Fruit fly (Drosophila melanogaster): ENCODE measurements around the gene Tep4.

dm6 chr2L:19542268-19542773 is 6.0 kb upstream of the Tep4 start:
- no peak for TF ChIP-seq psq (optimal IDR thresholded peaks at IDR 0.05)
- no peak for TF ChIP-seq usp (GFP tag; optimal IDR thresholded peaks at IDR 0.05)
- no peak for TF ChIP-seq CG8478 (optimal IDR thresholded peaks at IDR 0.05)
- TF ChIP-seq pan (optimal IDR thresholded peaks at IDR 0.05), result no peak

All from whole organism.